Fruit fly (Drosophila melanogaster) ovary, adult (tissue): ENCODE measurements around the gene CG42323.

Experiments
- CG17801 ChIP-seq: fragments of 200-800 bp; optimal IDR thresholded peaks from 2 replicates; lab custom pipeline; 2019; ENCODE audit warnings: missing biosample characterization, mild to moderate bottlenecking, missing genetic modification characterization, moderate library complexity; ENCODE audit not compliant: partially characterized antibody

The CG42323 gene

dm6 chrX:18422112-18422511, at the start of gene CG42323:
CG42323 (plus strand) TSS chrX:18422413.
- no peak for TF ChIP-seq CG17801 (GFP tag; lab: Kevin White, UChicago)

- no peak for TF ChIP-seq CG17801 (GFP tag; lab: Kevin White, UChicago)
These were observed 47.7 kb upstream of the CG42323 start for dm6 chrX:18374421-18374935.

dm6 chrX:18379791-18380190, 42.4 kb upstream of the CG42323 start, which contains the start of the genes por and CG6179:
por (minus strand) TSS chrX:18379854.
CG6179 (plus strand) TSS chrX:18380082.
- no peak for TF ChIP-seq CG17801 (GFP tag; lab: Kevin White, UChicago)

- no peak for TF ChIP-seq CG17801 (GFP tag; lab: Kevin White, UChicago)
These were observed 37.2 kb upstream of the CG42323 start, which contains the start of gene betaCOP for dm6 chrX:18385056-18385455. betaCOP (minus strand) TSS chrX:18385242.

- no peak for TF ChIP-seq CG17801 (GFP tag; lab: Kevin White, UChicago)
These were observed 36.4 kb upstream of the CG42323 start for dm6 chrX:18385801-18386200.

dm6 chrX:18386784-18387183, 35.4 kb upstream of the CG42323 start, which contains the start of gene Tsf1:
Tsf1 (plus strand) TSS chrX:18387084.
- TF ChIP-seq CG17801 (GFP tag; lab: Kevin White, UChicago), result no peak

- TF ChIP-seq CG17801 (GFP tag; lab: Kevin White, UChicago), result no peak
These were observed 27.1 kb upstream of the CG42323 start for dm6 chrX:18395157-18395556.

dm6 chrX:18399965-18400364, 22.2 kb upstream of the CG42323 start, which contains the start of gene CG34328:
CG34328 (minus strand) TSS chrX:18400065.
- TF ChIP-seq CG17801 (GFP tag; lab: Kevin White, UChicago), result no peak

- no peak for TF ChIP-seq CG17801 (GFP tag; lab: Kevin White, UChicago)
These were observed 19.6 kb upstream of the CG42323 start for dm6 chrX:18402564-18402963.

dm6 chrX:18404150-18404631, 18.0 kb upstream of the CG42323 start:
- no peak for TF ChIP-seq CG17801 (GFP tag; lab: Kevin White, UChicago)

- TF ChIP-seq CG17801 (GFP tag; lab: Kevin White, UChicago), result no peak
These were observed 17.5 kb upstream of the CG42323 start for dm6 chrX:18404632-18405238.

dm6 chrX:18405567-18406059, 16.6 kb upstream of the CG42323 start:
- no peak for TF ChIP-seq CG17801 (GFP tag; lab: Kevin White, UChicago)

dm6 chrX:18406593-18407393, 15.4 kb upstream of the CG42323 start:
- no peak for TF ChIP-seq CG17801 (GFP tag; lab: Kevin White, UChicago)

- peak; percentile 47 for TF ChIP-seq CG17801 (GFP tag; lab: Kevin White, UChicago)
These were observed 14.9 kb upstream of the CG42323 start for dm6 chrX:18407394-18407721.

- no peak for TF ChIP-seq CG17801 (GFP tag; lab: Kevin White, UChicago)
These were observed 12.8 kb upstream of the CG42323 start for dm6 chrX:18409449-18409848.
